Worm (Caenorhabditis elegans) whole organism, L4 larva: ENCODE measurements around the gene pap-1.

Experiments
- F44E2.7 ChIP-seq: fragments of 200-800 bp; sonication (Bioruptor generic); IDR thresholded peaks from 2 replicates; pipeline ENCODE4 v2.1.2; 2022; ENCODE audit warnings: missing genetic modification characterization, missing compliant biosample characterization
- Y105C5A.15 ChIP-seq: fragments of 200-800 bp; sonication (Bioruptor generic); IDR thresholded peaks from 2 replicates; pipeline ENCODE4 v1.3.6; 2022; ENCODE audit warnings: missing genetic modification characterization, missing compliant biosample characterization
- ama-1 ChIP-seq: fragments of 150-350 bp; optimal IDR thresholded peaks from 2 replicates; lab custom pipeline; 2014; ENCODE audit warnings: inconsistent platforms, mixed read lengths
- arid-1 ChIP-seq: fragments of 200-800 bp; sonication (Bioruptor generic); conservative IDR thresholded peaks from 2 replicates; pipeline ENCODE4 v1.3.6; 2022; ENCODE audit warnings: missing genetic modification reagents, missing genetic modification characterization, missing compliant biosample characterization
- dmd-9 ChIP-seq: fragments of 200-800 bp; sonication (Bioruptor generic); IDR thresholded peaks from 2 replicates; pipeline ENCODE4 v1.3.6; 2022; ENCODE audit warnings: missing genetic modification reagents, missing genetic modification characterization, missing compliant biosample characterization
- egl-27 ChIP-seq: sonication (generic microtip); optimal IDR thresholded peaks from 3 replicates; lab custom pipeline; 2017; ENCODE audit warnings: missing biosample characterization, missing genetic modification reagents, missing genetic modification characterization
- fkh-10 ChIP-seq: fragments of 150-350 bp; optimal IDR thresholded peaks from 2 replicates; lab custom pipeline; 2014; ENCODE audit warnings: missing biosample characterization, missing genetic modification reagents, missing genetic modification characterization
- skn-1 ChIP-seq: fragments of 150-350 bp; optimal IDR thresholded peaks from 2 replicates; lab custom pipeline; 2014; ENCODE audit warnings: missing biosample characterization, missing genetic modification characterization

DNA sequence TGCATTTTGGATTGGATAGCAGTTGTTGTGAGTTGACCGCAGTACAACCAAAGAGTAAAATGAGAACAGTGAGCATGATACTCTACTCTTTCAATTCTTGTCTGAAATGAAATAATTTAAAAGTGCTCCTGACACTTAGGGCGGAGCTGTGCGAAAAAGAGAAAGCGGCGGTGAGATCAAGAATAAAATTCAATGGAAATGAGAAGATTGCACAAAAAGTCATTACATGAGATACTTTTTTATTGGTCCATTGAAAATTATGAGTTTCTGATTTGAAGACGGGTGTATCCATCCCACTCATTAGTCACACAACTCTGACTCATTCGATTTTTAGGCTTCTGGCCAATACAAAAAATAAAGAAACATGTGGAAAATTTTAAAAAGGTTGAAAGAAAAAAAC is 15.5 kb downstream of the pap-1 start, which contains the start of gene F22E12.1:
- TF ChIP-seq fkh-10 (GFP tag; lab: Kevin White, UChicago): no peak
- TF ChIP-seq Y105C5A.15 (GFP tag; lab: Robert Waterston, UW): no peak
- TF ChIP-seq arid-1: no peak
- no peak for TF ChIP-seq egl-27
- no peak for TF ChIP-seq F44E2.7 (GFP tag; lab: Robert Waterston, UW)
- no peak for TF ChIP-seq skn-1 (tag; lab: Kevin White, UChicago)
- no peak for TF ChIP-seq dmd-9 (GFP tag; lab: Robert Waterston, UW)
- no peak for TF ChIP-seq ama-1
